Worm (Caenorhabditis elegans): ENCODE results near the gene F11C1.9.

- TF ChIP-seq lim-6 (tag; optimal IDR thresholded peaks at IDR 0.05) (no peak), unc-3 (GFP tag; conservative IDR thresholded peaks at IDR 0.05) (no peak), unc-3 (tag; optimal IDR thresholded peaks at IDR 0.05) (no peak), dmd-4 (tag; optimal IDR thresholded peaks at IDR 0.05; ENCODE audit: borderline replicate concordance) (no peak), ama-1 (optimal IDR thresholded peaks at IDR 0.05) (no peak), dve-1 (tag; optimal IDR thresholded peaks at IDR 0.05) (no peak), mec-3 (tag; optimal IDR thresholded peaks at IDR 0.05; ENCODE audit: borderline replicate concordance) (no peak), pat-9 (tag; optimal IDR thresholded peaks at IDR 0.05) (no peak), unc-55 (GFP tag; optimal IDR thresholded peaks at IDR 0.05) (no peak), ceh-45 (GFP tag; IDR thresholded peaks at IDR 0.05) (no peak), rnt-1 (tag; optimal IDR thresholded peaks at IDR 0.05) (no peak), fkh-6 (tag; optimal IDR thresholded peaks at IDR 0.05) (no peak), hlh-15 (tag; optimal IDR thresholded peaks at IDR 0.05) (no peak), F13H6.1 (tag; optimal IDR thresholded peaks at IDR 0.05) (no peak)
Measured at ce11 chrX:12934768-12935167, 42.6 kb downstream of the F11C1.9 start, which contains the start of gene gmap-1.
